Worm (Caenorhabditis elegans): ENCODE results near the gene Y43C5A.2.

The Y43C5A.2 gene

ce11 chrIV:10236106-10236505 is 33.6 kb upstream of the Y43C5A.2 start:
- TF ChIP-seq ceh-18 (tag; optimal IDR thresholded peaks at IDR 0.05) (no peak), fkh-10 (GFP tag; optimal IDR thresholded peaks at IDR 0.05) (no peak), nfya-1 (tag; optimal IDR thresholded peaks at IDR 0.05) (no peak)

- TF ChIP-seq elt-2 (tag; optimal IDR thresholded peaks at IDR 0.05) (peak; percentile 44), hlh-6 (tag; optimal IDR thresholded peaks at IDR 0.05) (no peak), ceh-31 (tag; optimal IDR thresholded peaks at IDR 0.05) (no peak)
These were observed 30.6 kb upstream of the Y43C5A.2 start, which contains the start of gene ech-8 for ce11 chrIV:10239045-10239444. Gene ech-8 (minus strand): TSS chrIV:10239176.

- TF ChIP-seq unc-86 (tag; optimal IDR thresholded peaks at IDR 0.05) = no peak
- no peak for TF ChIP-seq tbx-2 (tag; optimal IDR thresholded peaks at IDR 0.05)
- TF ChIP-seq C38D4.7 (GFP tag; optimal IDR thresholded peaks at IDR 0.05) = no peak
- TF ChIP-seq ceh-45 (GFP tag; IDR thresholded peaks at IDR 0.05) = no peak
- no peak for TF ChIP-seq ceh-48 (tag; optimal IDR thresholded peaks at IDR 0.05)
These were observed 28.0 kb upstream of the Y43C5A.2 start, which contains the start of gene lipl-7 for ce11 chrIV:10241659-10242058. Gene lipl-7 (minus strand): TSS chrIV:10241823.

- TF ChIP-seq sox-2 (GFP tag; IDR thresholded peaks at IDR 0.05) (no peak), ama-1 (optimal IDR thresholded peaks at IDR 0.05) (no peak), madf-2 (tag; optimal IDR thresholded peaks at IDR 0.05) (no peak), dve-1 (tag; optimal IDR thresholded peaks at IDR 0.05) (no peak), lim-6 (tag; optimal IDR thresholded peaks at IDR 0.05) (no peak), fax-1 (tag; optimal IDR thresholded peaks at IDR 0.05) (no peak), pag-3 (tag; optimal IDR thresholded peaks at IDR 0.05; ENCODE audit: borderline replicate concordance) (no peak), nhr-11 (tag; optimal IDR thresholded peaks at IDR 0.05) (no peak), ttx-3 (tag; optimal IDR thresholded peaks at IDR 0.05) (no peak), zip-5 (tag; optimal IDR thresholded peaks at IDR 0.05) (no peak), rnt-1 (tag; optimal IDR thresholded peaks at IDR 0.05) (no peak), che-1 (tag; optimal IDR thresholded peaks at IDR 0.05) (no peak), ahr-1 (tag; optimal IDR thresholded peaks at IDR 0.05) (no peak), unc-55 (GFP tag; optimal IDR thresholded peaks at IDR 0.05) (no peak), K09A11.1 (tag; optimal IDR thresholded peaks at IDR 0.05; ENCODE audit: insufficient read depth) (no peak), hlh-15 (tag; optimal IDR thresholded peaks at IDR 0.05) (no peak)
These were observed 27.1 kb upstream of the Y43C5A.2 start for ce11 chrIV:10242458-10243123.

ce11 chrIV:10243276-10243675 is 26.4 kb upstream of the Y43C5A.2 start, which contains the start of gene tkt-1:
Gene tkt-1 (plus strand): TSS chrIV:10243612.
- TF ChIP-seq unc-55 (GFP tag; optimal IDR thresholded peaks at IDR 0.05) (no peak), elt-2 (tag; optimal IDR thresholded peaks at IDR 0.05) (peak; percentile 91)

- no peak for TF ChIP-seq ama-1 (optimal IDR thresholded peaks at IDR 0.05)
- no peak for TF ChIP-seq fax-1 (tag; optimal IDR thresholded peaks at IDR 0.05)
- TF ChIP-seq zip-5 (tag; optimal IDR thresholded peaks at IDR 0.05) = no peak
- no peak for TF ChIP-seq pag-3 (tag; optimal IDR thresholded peaks at IDR 0.05; ENCODE audit: borderline replicate concordance)
- TF ChIP-seq ceh-19 (GFP tag; optimal IDR thresholded peaks at IDR 0.05) = no peak
- no peak for TF ChIP-seq ceh-2 (tag; optimal IDR thresholded peaks at IDR 0.05)
- TF ChIP-seq unc-3 (GFP tag; conservative IDR thresholded peaks at IDR 0.05) = no peak
- no peak for TF ChIP-seq unc-3 (tag; optimal IDR thresholded peaks at IDR 0.05)
- no peak for TF ChIP-seq npax-4 (tag; optimal IDR thresholded peaks at IDR 0.05)
- no peak for TF ChIP-seq hlh-6 (tag; optimal IDR thresholded peaks at IDR 0.05)
- no peak for TF ChIP-seq hlh-30 (tag; optimal IDR thresholded peaks at IDR 0.05; ENCODE audit: insufficient read depth)
- no peak for TF ChIP-seq mec-3 (tag; optimal IDR thresholded peaks at IDR 0.05; ENCODE audit: borderline replicate concordance)
- TF ChIP-seq unc-86 (tag; optimal IDR thresholded peaks at IDR 0.05) = no peak
- TF ChIP-seq dmd-4 (tag; optimal IDR thresholded peaks at IDR 0.05; ENCODE audit: borderline replicate concordance) = no peak
These were observed 23.9 kb upstream of the Y43C5A.2 start, which contains the start of gene F01G10.10 for ce11 chrIV:10245666-10246210. Gene F01G10.10 (plus strand): TSS chrIV:10246160.
